Fruit fly (Drosophila melanogaster) S2 (cell line): ENCODE data around the gene fng.

Source experiments
- CG8478 ChIP-seq: fragments of >200 bp; optimal IDR thresholded peaks from 2 replicates; lab custom pipeline; 2018
- CTCF ChIP-seq, 2 experiments: fragments of >200 bp; optimal IDR thresholded peaks; 2 replicates each; lab custom pipeline; 2018

- TF ChIP-seq CG8478 (lab: Kevin White, UChicago): no peak
- TF ChIP-seq CTCF (optimal IDR thresholded peaks at IDR 0.05; lab: Kevin White, UChicago): no peak
Measured at dm6 chr3L:20951477-20952120, 2.3 kb upstream of the fng start.
